Fruit fly (Drosophila melanogaster) whole organism, embryonic: ENCODE measurements around the gene CG17359.

Source experiments
- Abd-B ChIP-seq: fragments of 200-800 bp; sonication (Bioruptor generic); optimal IDR thresholded peaks from 2 replicates; lab custom pipeline; 2018; ENCODE audit warnings: missing biosample characterization, mild to moderate bottlenecking, missing genetic modification characterization, moderate library complexity
- Ada2b ChIP-seq: fragments of 200-800 bp; sonication (Bioruptor generic); IDR thresholded peaks from 2 replicates; pipeline ENCODE4 v1.3.6; 2022; ENCODE audit warnings: missing biosample characterization, missing genetic modification characterization
- Adf1 ChIP-seq: fragments of 200-800 bp; sonication (Bioruptor generic); IDR thresholded peaks from 2 replicates; pipeline ENCODE4 v1.3.6; 2022; ENCODE audit warnings: missing biosample characterization, missing genetic modification characterization
- CG10959 ChIP-seq: fragments of 200-800 bp; sonication (Bioruptor generic); IDR thresholded peaks from 2 replicates; pipeline ENCODE4 v1.3.6; 2022; ENCODE audit warnings: missing biosample characterization, missing genetic modification characterization
- CG11695 ChIP-seq: fragments of 200-800 bp; sonication (Bioruptor generic); IDR thresholded peaks from 3 replicates; pipeline ENCODE4 v1.3.6; 2022; ENCODE audit warnings: missing biosample characterization, missing genetic modification characterization
- CG11696 ChIP-seq: fragments of 200-800 bp; sonication (Bioruptor generic); IDR thresholded peaks from 2 replicates; pipeline ENCODE4 v1.3.6; 2022; ENCODE audit warnings: missing biosample characterization, missing genetic modification characterization
- CG12391 ChIP-seq: fragments of 200-800 bp; sonication (Bioruptor generic); optimal IDR thresholded peaks from 3 replicates; lab custom pipeline; 2018; ENCODE audit warnings: missing biosample characterization, mild to moderate bottlenecking, missing genetic modification characterization, moderate library complexity
- CG14014 ChIP-seq: fragments of 200-800 bp; sonication (Bioruptor generic); IDR thresholded peaks from 2 replicates; pipeline ENCODE4 v1.3.6; 2022; ENCODE audit warnings: missing biosample characterization, missing genetic modification characterization
- CG15073 ChIP-seq: fragments of 200-800 bp; sonication (Bioruptor generic); optimal IDR thresholded peaks from 2 replicates; lab custom pipeline; 2016; ENCODE audit warnings: missing biosample characterization, missing genetic modification characterization
- CG15514 ChIP-seq: fragments of 200-800 bp; sonication (Bioruptor generic); optimal IDR thresholded peaks from 3 replicates; lab custom pipeline; 2017; ENCODE audit warnings: missing biosample characterization, missing genetic modification characterization, mild to moderate bottlenecking, moderate library complexity, missing genetic modification reagents
- CG17385 ChIP-seq: fragments of 200-800 bp; sonication (Bioruptor generic); optimal IDR thresholded peaks from 3 replicates; lab custom pipeline; 2018; ENCODE audit warnings: missing biosample characterization, mild to moderate bottlenecking, missing genetic modification characterization
- CG18011 ChIP-seq: fragments of 200-800 bp; sonication (Bioruptor generic); optimal IDR thresholded peaks from 2 replicates; lab custom pipeline; 2017; ENCODE audit warnings: missing biosample characterization, missing genetic modification characterization, mild to moderate bottlenecking, moderate library complexity, missing genotype
- CG3281 ChIP-seq: fragments of 200-800 bp; sonication (Bioruptor generic); optimal IDR thresholded peaks from 3 replicates; lab custom pipeline; 2017; ENCODE audit warnings: missing biosample characterization, mild to moderate bottlenecking, missing genetic modification characterization
- CG33213 ChIP-seq: fragments of 200-800 bp; sonication (Bioruptor generic); optimal IDR thresholded peaks from 3 replicates; lab custom pipeline; 2016; ENCODE audit warnings: missing biosample characterization, missing genetic modification characterization
- CG4617 ChIP-seq: fragments of 200-800 bp; sonication (Bioruptor generic); optimal IDR thresholded peaks from 3 replicates; lab custom pipeline; 2016; ENCODE audit warnings: missing biosample characterization, missing genetic modification characterization, borderline replicate concordance
- CG6175 ChIP-seq: fragments of 200-800 bp; sonication (Bioruptor generic); IDR thresholded peaks from 3 replicates; pipeline ENCODE4 v1.3.6; 2022; ENCODE audit warnings: missing biosample characterization, missing genetic modification characterization
- CG6791 ChIP-seq: fragments of 200-800 bp; sonication (Bioruptor generic); IDR thresholded peaks from 3 replicates; pipeline ENCODE4 v1.3.6; 2022; ENCODE audit warnings: missing biosample characterization, missing genetic modification characterization; ENCODE audit not compliant: partially characterized antibody
- CG7987 ChIP-seq: fragments of 200-800 bp; sonication (Bioruptor generic); optimal IDR thresholded peaks from 2 replicates; lab custom pipeline; 2018; ENCODE audit warnings: missing biosample characterization, mild to moderate bottlenecking, missing genetic modification characterization, moderate library complexity
- CG8089 ChIP-seq: fragments of 200-800 bp; sonication (Bioruptor generic); optimal IDR thresholded peaks from 3 replicates; lab custom pipeline; 2016; ENCODE audit warnings: missing biosample characterization, missing genetic modification characterization
- Dll ChIP-seq: fragments of 200-800 bp; sonication (Bioruptor generic); IDR thresholded peaks from 4 replicates; pipeline ENCODE4 v1.3.6; 2022; ENCODE audit warnings: missing biosample characterization, missing genetic modification characterization; ENCODE audit not compliant: partially characterized antibody
- Doc3 ChIP-seq: fragments of 200-800 bp; sonication (Bioruptor generic); IDR thresholded peaks from 3 replicates; pipeline ENCODE4 v1.3.6; 2022; ENCODE audit warnings: missing biosample characterization, missing genetic modification characterization; ENCODE audit not compliant: partially characterized antibody
- Drgx ChIP-seq: fragments of 200-800 bp; sonication (Bioruptor generic); IDR thresholded peaks from 2 replicates; pipeline ENCODE4 v1.3.6; 2022; ENCODE audit warnings: missing biosample characterization, missing genetic modification characterization
- Eip74EF ChIP-seq, 2 experiments: fragments of 200-800 bp in 1 of 2; fragments of >200 bp in 1 of 2; sonication (Bioruptor generic) in 1 of 2; optimal IDR thresholded peaks; 2 replicates each; lab custom pipeline; 2017 to 2019; ENCODE audit warnings: missing biosample characterization in 2 of 2, missing genetic modification characterization in 2 of 2, mild to moderate bottlenecking in 1 of 2, moderate library complexity in 1 of 2
- Gsc ChIP-seq: fragments of 200-800 bp; sonication (Bioruptor generic); IDR thresholded peaks from 2 replicates; pipeline ENCODE4 v1.3.6; 2022; ENCODE audit warnings: missing biosample characterization, missing genetic modification characterization
- HLH4C ChIP-seq: fragments of 200-800 bp; sonication (Bioruptor generic); IDR thresholded peaks from 3 replicates; pipeline ENCODE4 v1.3.6; 2022; ENCODE audit warnings: missing biosample characterization, missing genetic modification characterization; ENCODE audit not compliant: partially characterized antibody
- Hr3 ChIP-seq: fragments of 200-800 bp; sonication (Bioruptor generic); optimal IDR thresholded peaks from 3 replicates; lab custom pipeline; 2016; ENCODE audit warnings: missing biosample characterization, missing genetic modification characterization
- Lpt ChIP-seq: fragments of >200 bp; optimal IDR thresholded peaks from 2 replicates; lab custom pipeline; 2018; ENCODE audit warnings: missing biosample characterization, missing genetic modification characterization
- NC2β ChIP-seq: fragments of 200-800 bp; sonication (Bioruptor generic); optimal IDR thresholded peaks from 2 replicates; lab custom pipeline; 2016; ENCODE audit warnings: missing biosample characterization, missing genetic modification characterization
- Ravus ChIP-seq: fragments of 200-800 bp; sonication (Bioruptor generic); IDR thresholded peaks from 2 replicates; pipeline ENCODE4 v1.3.6; 2022; ENCODE audit warnings: missing biosample characterization, missing genetic modification characterization
- Rx ChIP-seq: fragments of 200-800 bp; sonication (Bioruptor generic); IDR thresholded peaks from 2 replicates; pipeline ENCODE4 v1.3.6; 2022; ENCODE audit warnings: missing biosample characterization, missing genetic modification characterization
- Side ChIP-seq: fragments of 200-800 bp; sonication (Bioruptor generic); optimal IDR thresholded peaks from 2 replicates; lab custom pipeline; 2016; ENCODE audit warnings: missing biosample characterization, missing genetic modification characterization
- Sox100B ChIP-seq: fragments of 200-800 bp; sonication (Bioruptor generic); optimal IDR thresholded peaks from 3 replicates; lab custom pipeline; 2018; ENCODE audit warnings: missing biosample characterization, mild to moderate bottlenecking, missing genetic modification characterization
- Sry-δ ChIP-seq: fragments of 200-800 bp; sonication (Bioruptor generic); optimal IDR thresholded peaks from 2 replicates; lab custom pipeline; 2016; ENCODE audit warnings: missing biosample characterization, missing genetic modification characterization
- abd-A ChIP-seq: fragments of 200-800 bp; sonication (Bioruptor generic); optimal IDR thresholded peaks from 3 replicates; lab custom pipeline; 2019; ENCODE audit warnings: missing biosample characterization, mild to moderate bottlenecking, missing genetic modification characterization, moderate library complexity
- amos ChIP-seq: fragments of 200-800 bp; sonication (Bioruptor generic); IDR thresholded peaks from 2 replicates; pipeline ENCODE4 v1.3.6; 2022; ENCODE audit warnings: missing biosample characterization, missing genetic modification characterization; ENCODE audit not compliant: partially characterized antibody
- aop ChIP-seq: fragments of 200-800 bp; sonication (Bioruptor generic); IDR thresholded peaks from 2 replicates; pipeline ENCODE4 v1.3.6; 2022; ENCODE audit warnings: missing biosample characterization, missing genetic modification characterization
- bowl ChIP-seq: fragments of 200-800 bp; sonication (Bioruptor generic); IDR thresholded peaks from 2 replicates; pipeline ENCODE4 v1.3.6; 2022; ENCODE audit warnings: missing biosample characterization, missing genetic modification characterization
- bsh ChIP-seq, 2 experiments: fragments of 200-800 bp; sonication (Bioruptor generic); optimal IDR thresholded peaks; 2 replicates each; lab custom pipeline; 2017 to 2018; ENCODE audit warnings: mild to moderate bottlenecking in 2 of 2, missing biosample characterization in 2 of 2, missing genetic modification characterization in 2 of 2, moderate library complexity in 1 of 2
- dmrt11E ChIP-seq: fragments of 200-800 bp; sonication (Bioruptor generic); optimal IDR thresholded peaks from 3 replicates; lab custom pipeline; 2018; ENCODE audit warnings: missing biosample characterization, mild to moderate bottlenecking, missing genetic modification characterization, moderate library complexity
- lilli ChIP-seq: fragments of 200-800 bp; sonication (Bioruptor generic); optimal IDR thresholded peaks from 3 replicates; lab custom pipeline; 2016; ENCODE audit warnings: missing biosample characterization, missing genetic modification characterization
- oc ChIP-seq: fragments of 200-800 bp; sonication (Bioruptor generic); optimal IDR thresholded peaks from 2 replicates; lab custom pipeline; 2018; ENCODE audit warnings: missing biosample characterization, mild to moderate bottlenecking, missing genetic modification characterization, moderate library complexity
- prd ChIP-seq, 3 experiments: fragments of >200 bp in 2 of 3; fragments of 200-800 bp in 1 of 3; sonication (Bioruptor generic) in 1 of 3; optimal IDR thresholded peaks in 2 of 3; IDR thresholded peaks in 1 of 3; 2 replicates in 2 of 3; 3 replicates in 1 of 3; pipeline versions ENCODE4 v1.3.6 to Lab custom; 2017 to 2022; ENCODE audit warnings: missing biosample characterization in 1 of 3, missing genetic modification characterization in 1 of 3
- psq ChIP-seq: fragments of 200-800 bp; sonication (Bioruptor generic); optimal IDR thresholded peaks from 2 replicates; lab custom pipeline; 2017; ENCODE audit warnings: missing biosample characterization, missing genetic modification characterization
- ro ChIP-seq: fragments of 200-800 bp; sonication (Bioruptor generic); IDR thresholded peaks from 2 replicates; pipeline ENCODE4 v1.3.6; 2022; ENCODE audit warnings: missing biosample characterization, missing genetic modification characterization
- shn ChIP-seq: fragments of 200-800 bp; sonication (Bioruptor generic); optimal IDR thresholded peaks from 3 replicates; lab custom pipeline; 2016; ENCODE audit warnings: missing biosample characterization, missing genetic modification characterization
- sim ChIP-seq: fragments of 200-800 bp; sonication (Bioruptor generic); IDR thresholded peaks from 2 replicates; pipeline ENCODE4 v1.3.6; 2022; ENCODE audit warnings: missing biosample characterization, missing genetic modification characterization
- slou ChIP-seq: fragments of 200-800 bp; sonication (Bioruptor generic); optimal IDR thresholded peaks from 3 replicates; lab custom pipeline; 2016; ENCODE audit warnings: missing biosample characterization, missing genetic modification characterization
- stc ChIP-seq: fragments of 200-800 bp; sonication (Bioruptor generic); IDR thresholded peaks from 2 replicates; pipeline ENCODE4 v1.3.6; 2022; ENCODE audit warnings: missing biosample characterization, missing genetic modification characterization
- tap ChIP-seq: fragments of 200-800 bp; optimal IDR thresholded peaks from 3 replicates; lab custom pipeline; 2019; ENCODE audit warnings: missing biosample characterization, mild to moderate bottlenecking, missing genetic modification characterization, moderate library complexity
- zen2 ChIP-seq: fragments of 200-800 bp; sonication (Bioruptor generic); IDR thresholded peaks from 3 replicates; pipeline ENCODE4 v1.3.6; 2022; ENCODE audit warnings: missing biosample characterization, missing genetic modification characterization; ENCODE audit not compliant: partially characterized antibody

The CG17359 gene

dm6 chr3L:13957212-13957668 lies 41.8 kb downstream of the CG17359 start (continued):
- TF ChIP-seq CG11695 (GFP tag; lab: Robert Waterston, UW) = no peak; the same call in 2 of the 3 replicates
- no peak for TF ChIP-seq CG18011 (GFP tag; lab: Kevin White, UChicago)
- TF ChIP-seq CG3281 = peak; percentile 55
- TF ChIP-seq CG6175 = no peak
- peak; percentile 70 for TF ChIP-seq CG17385 (GFP tag; lab: Kevin White, UChicago)
- no peak for TF ChIP-seq CG7987 (GFP tag; lab: Kevin White, UChicago)
- no peak for TF ChIP-seq prd (optimal IDR thresholded peaks at IDR 0.05; lab: Kevin White, UChicago)
- TF ChIP-seq prd (GFP tag; IDR thresholded peaks at IDR 0.05; lab: Robert Waterston, UW) = peak; percentile 51; the same call in 1 of the 3 replicates
- TF ChIP-seq CG6791 (GFP tag; lab: Robert Waterston, UW) = no peak
- TF ChIP-seq Drgx (GFP tag; lab: Robert Waterston, UW) = peak; percentile 40; the same call in 1 of the 2 replicates
- no peak for TF ChIP-seq Gsc
- no peak for TF ChIP-seq Doc3 (GFP tag; lab: Robert Waterston, UW)
- no peak for TF ChIP-seq sim (GFP tag; lab: Robert Waterston, UW)
- TF ChIP-seq Lpt (GFP tag; lab: Kevin White, UChicago) = no peak
- no peak for TF ChIP-seq Dll
- peak; percentile 10 for TF ChIP-seq NC2β (GFP tag; lab: Kevin White, UChicago)
- no peak for TF ChIP-seq aop (GFP tag; lab: Robert Waterston, UW)
- no peak for TF ChIP-seq CG33213 (GFP tag; lab: Kevin White, UChicago)
- TF ChIP-seq CG4617 (GFP tag; lab: Kevin White, UChicago) = peak; percentile 10
- TF ChIP-seq Sry-δ (GFP tag; lab: Kevin White, UChicago) = no peak
- TF ChIP-seq CG10959 = 0 out of 2 replicates have a peak, but pooled peaks have one; percentile 35
- no peak for TF ChIP-seq Adf1 (GFP tag; lab: Robert Waterston, UW)
- peak in 1 of 2 experiments; percentile 70 for TF ChIP-seq Eip74EF (GFP tag; optimal IDR thresholded peaks at IDR 0.05; lab: Kevin White, UChicago)
- TF ChIP-seq Rx (GFP tag; lab: Robert Waterston, UW) = 0 out of 2 replicates have a peak, but pooled peaks have one; percentile 15
- no peak for TF ChIP-seq CG8089 (GFP tag; lab: Kevin White, UChicago)
- no peak for TF ChIP-seq Ada2b
- no peak for TF ChIP-seq abd-A (tag; lab: Kevin White, UChicago)
- TF ChIP-seq CG12391 (tag; lab: Kevin White, UChicago) = peak; percentile 82
- peak; percentile 3 for TF ChIP-seq slou (GFP tag; lab: Kevin White, UChicago)
- peak in 1 of 2 experiments; percentile 76 for TF ChIP-seq bsh (GFP tag; optimal IDR thresholded peaks at IDR 0.05; lab: Kevin White, UChicago)
- TF ChIP-seq tap (tag; lab: Kevin White, UChicago) = peak; percentile 38
- peak; percentile 57 for TF ChIP-seq oc
- no peak for TF ChIP-seq CG15073 (GFP tag; lab: Kevin White, UChicago)
- TF ChIP-seq stc = no peak
- TF ChIP-seq Abd-B (GFP tag; lab: Kevin White, UChicago) = peak; percentile 65
- no peak for TF ChIP-seq Side (GFP tag; lab: Kevin White, UChicago)
- no peak for TF ChIP-seq shn (GFP tag; lab: Kevin White, UChicago)
- peak; percentile 87 for TF ChIP-seq dmrt11E (tag; lab: Kevin White, UChicago)
- TF ChIP-seq CG11696 (GFP tag; lab: Robert Waterston, UW) = no peak
- TF ChIP-seq bowl (GFP tag; lab: Robert Waterston, UW) = no peak
- no peak for TF ChIP-seq CG14014 (GFP tag; lab: Robert Waterston, UW)
- peak; percentile 92 for TF ChIP-seq Sox100B
- TF ChIP-seq Ravus (GFP tag; lab: Robert Waterston, UW) = no peak
- TF ChIP-seq zen2 (GFP tag; lab: Robert Waterston, UW) = no peak
- TF ChIP-seq psq (GFP tag; lab: Kevin White, UChicago) = peak; percentile 45
- no peak for TF ChIP-seq HLH4C (GFP tag; lab: Robert Waterston, UW)
- peak; percentile 4 for TF ChIP-seq lilli
- no peak for TF ChIP-seq CG15514 (GFP tag; lab: Kevin White, UChicago)
- TF ChIP-seq ro (GFP tag; lab: Robert Waterston, UW) = no peak; the same call in 1 of the 2 replicates
- TF ChIP-seq amos = no peak
- TF ChIP-seq Hr3 (GFP tag; lab: Kevin White, UChicago) = peak; percentile 76
